Worm (Caenorhabditis elegans): ENCODE data around the gene F10E7.1.

Gene F10E7.1

ce11 chrII:7168712-7169111 is 42.2 kb downstream of the F10E7.1 start, which contains the start of gene col-36:
col-36 (minus strand) TSS chrII:7168812.
- TF ChIP-seq ZK546.5 (tag; optimal IDR thresholded peaks at IDR 0.05) (no peak), aly-2 (tag; optimal IDR thresholded peaks at IDR 0.05) (no peak), lin-11 (tag; optimal IDR thresholded peaks at IDR 0.05) (no peak), nhr-6 (tag; optimal IDR thresholded peaks at IDR 0.05) (no peak), dmd-4 (tag; optimal IDR thresholded peaks at IDR 0.05) (no peak), peb-1 (tag; optimal IDR thresholded peaks at IDR 0.05) (no peak), ztf-11 (tag; optimal IDR thresholded peaks at IDR 0.05) (no peak), alr-1 (tag; optimal IDR thresholded peaks at IDR 0.05) (no peak), ztf-1 (GFP tag; conservative IDR thresholded peaks at IDR 0.05) (no peak), egl-27 (tag; optimal IDR thresholded peaks at IDR 0.05) (no peak), nhr-129 (tag; optimal IDR thresholded peaks at IDR 0.05) (no peak)

ce11 chrII:7171305-7171998 is 44.9 kb downstream of the F10E7.1 start, which contains the start of gene dyf-13:
dyf-13 (minus strand) TSS chrII:7171355.
- TF ChIP-seq nhr-10 (tag; optimal IDR thresholded peaks at IDR 0.05) (no peak), unc-55 (GFP tag; optimal IDR thresholded peaks at IDR 0.05) (no peak), sma-9 (GFP tag; optimal IDR thresholded peaks at IDR 0.05) (no peak), sma-9 (tag; optimal IDR thresholded peaks at IDR 0.05) (no peak), nhr-12 (tag; optimal IDR thresholded peaks at IDR 0.05) (no peak)

DNA sequence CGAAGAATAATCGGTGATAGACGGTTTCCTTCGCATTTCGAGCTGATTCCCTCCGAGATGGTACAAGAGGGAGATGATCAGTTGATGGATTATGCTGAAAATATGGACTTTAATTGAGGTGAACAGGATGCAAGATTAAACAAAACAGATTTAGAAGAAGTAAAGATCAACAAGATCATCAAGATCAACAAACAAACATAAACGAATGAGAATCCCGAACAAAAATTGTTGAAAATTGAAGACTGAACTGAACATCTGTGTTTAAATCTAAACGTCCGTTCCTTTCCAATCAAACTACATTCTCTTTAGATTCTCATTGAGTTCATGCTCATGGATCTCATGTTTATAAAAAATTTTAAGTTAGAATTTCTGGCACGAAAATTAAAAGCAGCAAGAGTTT is 48.3 kb downstream of the F10E7.1 start, which contains the start of gene glc-4:
Gene glc-4, minus strand, starts transcription at position 101 of the 400 bp plus-strand sequence.
- no peak for TF ChIP-seq lin-11 (tag; optimal IDR thresholded peaks at IDR 0.05)
- TF ChIP-seq elt-1 (tag; optimal IDR thresholded peaks at IDR 0.05), result no peak
- no peak for TF ChIP-seq ceh-16 (tag; optimal IDR thresholded peaks at IDR 0.05)
- no peak for TF ChIP-seq ztf-11 (tag; optimal IDR thresholded peaks at IDR 0.05)
- TF ChIP-seq sma-3 (GFP tag; optimal IDR thresholded peaks at IDR 0.05), result no peak
- TF ChIP-seq unc-55 (GFP tag; optimal IDR thresholded peaks at IDR 0.05), result no peak
- no peak for TF ChIP-seq nhr-237 (tag; optimal IDR thresholded peaks at IDR 0.05)
- no peak for TF ChIP-seq nhr-6 (tag; optimal IDR thresholded peaks at IDR 0.05)
- TF ChIP-seq ztf-4 (tag; optimal IDR thresholded peaks at IDR 0.05), result no peak

- TF ChIP-seq nhr-25 (tag; optimal IDR thresholded peaks at IDR 0.05) (no peak), unc-55 (GFP tag; optimal IDR thresholded peaks at IDR 0.05) (no peak), ztf-11 (tag; optimal IDR thresholded peaks at IDR 0.05) (no peak), sma-3 (GFP tag; optimal IDR thresholded peaks at IDR 0.05) (no peak), ceh-16 (tag; optimal IDR thresholded peaks at IDR 0.05) (no peak), ama-1 (optimal IDR thresholded peaks at IDR 0.05) (no peak), C34F6.9 (tag; optimal IDR thresholded peaks at IDR 0.05) (peak; percentile 0)
Observed at ce11 chrII:7176108-7176507, 49.6 kb downstream of the F10E7.1 start.

Measured in whole organism, L2 larva.